Worm (Caenorhabditis elegans) whole organism, midembryonic: Measurements from ENCODE around the gene C34F11.1.

Experiments used
- cog-1 ChIP-seq: sonication (generic microtip); optimal IDR thresholded peaks from 2 replicates; lab custom pipeline; 2016; ENCODE audit warnings: missing genetic modification characterization, missing compliant biosample characterization
- ref-1 ChIP-seq: fragments of 200-800 bp; sonication (Bioruptor generic); conservative IDR thresholded peaks from 2 replicates; pipeline ENCODE4 v1.3.6; 2022; ENCODE audit warnings: missing genetic modification reagents, missing genetic modification characterization, missing compliant biosample characterization
- tab-1 ChIP-seq: fragments of 200-800 bp; sonication (Bioruptor generic); IDR thresholded peaks from 2 replicates; pipeline ENCODE4 v1.3.6; 2022; ENCODE audit warnings: missing genetic modification characterization, missing compliant biosample characterization

- no peak for TF ChIP-seq tab-1 (GFP tag; lab: Robert Waterston, UW)
- TF ChIP-seq cog-1 (tag; lab: Kevin White, UChicago): no peak
- no peak for TF ChIP-seq ref-1 (GFP tag; lab: Robert Waterston, UW)
These were observed 49.5 kb upstream of the C34F11.1 start, which contains the start of gene srb-5 for ce11 chrII:5163283-5163682.
